Fruit fly (Drosophila melanogaster) whole organism, adult: ENCODE results near the gene Pgant4.

Source experiments
- Mnt ChIP-seq: fragments of 200-800 bp; sonication (Bioruptor generic); optimal IDR thresholded peaks from 2 replicates; lab custom pipeline; 2016; ENCODE audit warnings: missing biosample characterization, mild to moderate bottlenecking, missing genetic modification characterization
- ovo ChIP-seq: fragments of 200-800 bp; sonication (Bioruptor generic); optimal IDR thresholded peaks from 2 replicates; lab custom pipeline; 2016; ENCODE audit warnings: missing biosample characterization, missing genetic modification characterization
- tj ChIP-seq: fragments of 200-800 bp; sonication (Bioruptor generic); optimal IDR thresholded peaks from 3 replicates; lab custom pipeline; 2017; ENCODE audit warnings: missing biosample characterization, mild to moderate bottlenecking, missing genetic modification characterization, moderate library complexity
- toe ChIP-seq: fragments of 200-800 bp; sonication (Bioruptor generic); optimal IDR thresholded peaks from 2 replicates; lab custom pipeline; 2016; ENCODE audit warnings: missing biosample characterization, missing genetic modification characterization

- no peak for TF ChIP-seq toe (GFP tag; lab: Kevin White, UChicago)
- TF ChIP-seq Mnt (GFP tag; lab: Kevin White, UChicago): no peak
- TF ChIP-seq ovo: no peak
- no peak for TF ChIP-seq tj (GFP tag; lab: Kevin White, UChicago)
Measured at dm6 chr2L:3445655-3446054, 26.7 kb upstream of the Pgant4 start, which contains the start of gene CG2772.
